Worm (Caenorhabditis elegans) whole organism, L1 larva: ENCODE data around the gene pptr-2.

Experiments used
- ces-1 ChIP-seq: fragments of 150-350 bp; optimal IDR thresholded peaks from 2 replicates; lab custom pipeline; 2014; ENCODE audit warnings: missing biosample characterization, missing genetic modification reagents, missing genetic modification characterization
- egl-27 ChIP-seq, 2 experiments: fragments of 150-350 bp in 1 of 2; sonication (generic microtip); optimal IDR thresholded peaks; 3 replicates each; lab custom pipeline; 2017 to 2018; ENCODE audit warnings: missing biosample characterization in 2 of 2, missing genetic modification characterization in 2 of 2, missing genetic modification reagents in 2 of 2
- grh-1 ChIP-seq: fragments of 200-800 bp; sonication (Bioruptor generic); IDR thresholded peaks from 2 replicates; pipeline ENCODE4 v1.3.6; 2022; ENCODE audit warnings: missing genetic modification reagents, missing genetic modification characterization, missing compliant biosample characterization
- lin-13 ChIP-seq: fragments of 150-350 bp; optimal IDR thresholded peaks from 2 replicates; lab custom pipeline; 2014; ENCODE audit warnings: missing biosample characterization, missing genetic modification reagents, missing genetic modification characterization
- lin-15B ChIP-seq: fragments of 150-350 bp; sonication (generic microtip); optimal IDR thresholded peaks from 3 replicates; lab custom pipeline; 2014; ENCODE audit warnings: missing biosample characterization, missing genetic modification characterization
- mep-1 ChIP-seq: fragments of 150-350 bp; optimal IDR thresholded peaks from 2 replicates; lab custom pipeline; 2014; ENCODE audit warnings: missing biosample characterization, missing genetic modification characterization
- nhr-19 ChIP-seq: fragments of 200-800 bp; sonication (Bioruptor generic); conservative IDR thresholded peaks from 2 replicates; pipeline ENCODE4 v1.3.6; 2022; ENCODE audit warnings: missing genetic modification characterization, missing compliant biosample characterization
- sup-37 ChIP-seq: fragments of 200-800 bp; sonication (Bioruptor generic); optimal IDR thresholded peaks from 2 replicates; lab custom pipeline; 2018; ENCODE audit warnings: mild to moderate bottlenecking, missing genetic modification characterization, missing compliant biosample characterization
- tbx-2 ChIP-seq: sonication (generic microtip); optimal IDR thresholded peaks from 2 replicates; lab custom pipeline; 2016; ENCODE audit warnings: missing genetic modification characterization, missing compliant biosample characterization
- unc-130 ChIP-seq: fragments of 150-350 bp; optimal IDR thresholded peaks from 2 replicates; lab custom pipeline; 2017; ENCODE audit warnings: missing biosample characterization, missing genetic modification characterization, inconsistent platforms

DNA sequence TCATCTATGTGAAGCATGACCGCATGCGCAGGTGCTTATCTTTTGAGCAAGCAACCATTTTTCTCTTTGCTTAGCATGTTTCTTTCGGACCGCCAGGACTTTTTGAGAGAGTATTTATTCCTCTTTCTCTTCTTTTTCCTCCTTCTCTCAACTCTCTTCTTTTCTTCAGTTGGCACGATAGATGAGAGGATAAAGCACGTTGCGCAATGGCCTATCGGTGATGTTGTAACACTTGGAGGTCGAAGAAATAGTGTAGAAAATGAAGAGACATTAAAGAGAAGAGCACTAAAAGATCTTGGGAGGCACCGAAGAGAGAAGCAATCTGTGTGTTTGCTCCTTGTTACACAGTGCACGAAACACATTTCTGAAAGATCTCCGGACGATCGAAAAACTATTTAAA lies 49.0 kb upstream of the pptr-2 start:
- TF ChIP-seq grh-1 (GFP tag; lab: Robert Waterston, UW) (no peak), nhr-19 (GFP tag; lab: Robert Waterston, UW) (peak; percentile 67), egl-27 (tag; optimal IDR thresholded peaks at IDR 0.05; lab: Kevin White, UChicago) (no peak), sup-37 (peak; percentile 28), tbx-2 (tag; lab: Kevin White, UChicago) (peak; percentile 67), lin-15B (tag; lab: Kevin White, UChicago) (no peak), unc-130 (tag; lab: Kevin White, UChicago) (no peak), mep-1 (tag; lab: Kevin White, UChicago) (peak; percentile 49), ces-1 (GFP tag; lab: Kevin White, UChicago) (no peak), lin-13 (GFP tag; lab: Kevin White, UChicago) (no peak)
